Worm (Caenorhabditis elegans): Measurements from ENCODE around the gene K09C8.7.

Gene K09C8.7

ce11 chrX:10961724-10962123 lies 10.5 kb upstream of the K09C8.7 start:
- no peak for TF ChIP-seq sea-2 (GFP tag; optimal IDR thresholded peaks at IDR 0.05)
- TF ChIP-seq fkh-10 (GFP tag; optimal IDR thresholded peaks at IDR 0.05): no peak
- no peak for TF ChIP-seq nhr-11 (tag; optimal IDR thresholded peaks at IDR 0.05)
- no peak for TF ChIP-seq elt-3 (tag; optimal IDR thresholded peaks at IDR 0.05)
- TF ChIP-seq pha-4 (tag; optimal IDR thresholded peaks at IDR 0.05): no peak
- TF ChIP-seq hmg-11 (tag; optimal IDR thresholded peaks at IDR 0.05): no peak
- TF ChIP-seq unc-62 (GFP tag; optimal IDR thresholded peaks at IDR 0.05): no peak
- TF ChIP-seq nhr-23 (tag; optimal IDR thresholded peaks at IDR 0.05): no peak
- TF ChIP-seq eor-1 (tag; optimal IDR thresholded peaks at IDR 0.05): no peak
- no peak for TF ChIP-seq ama-1 (optimal IDR thresholded peaks at IDR 0.05)
- TF ChIP-seq nhr-77 (tag; optimal IDR thresholded peaks at IDR 0.05): no peak
- TF ChIP-seq mml-1 (tag; optimal IDR thresholded peaks at IDR 0.05): no peak
- TF ChIP-seq fkh-2 (tag; optimal IDR thresholded peaks at IDR 0.05): no peak

- TF ChIP-seq ceh-28 (tag; optimal IDR thresholded peaks at IDR 0.05): no peak
Observed at ce11 chrX:10959136-10959535, 7.9 kb upstream of the K09C8.7 start, which contains the start of gene K09C8.2. K09C8.2 (plus strand) TSS chrX:10959436.

ce11 chrX:10958427-10958826 lies 7.2 kb upstream of the K09C8.7 start, which contains the start of gene nlp-19:
nlp-19 (plus strand) TSS chrX:10958727.
- TF ChIP-seq pha-4 (tag; optimal IDR thresholded peaks at IDR 0.05) (no peak), nhr-28 (tag; optimal IDR thresholded peaks at IDR 0.05) (no peak), nhr-77 (tag; optimal IDR thresholded peaks at IDR 0.05) (no peak)

ce11 chrX:10956972-10957678 lies 5.9 kb upstream of the K09C8.7 start:
- no peak for TF ChIP-seq ama-1 (optimal IDR thresholded peaks at IDR 0.05)
- peak; percentile 32 for TF ChIP-seq pqm-1 (tag; optimal IDR thresholded peaks at IDR 0.05)
- peak; percentile 45 for TF ChIP-seq elt-2 (tag; optimal IDR thresholded peaks at IDR 0.05)
- TF ChIP-seq ceh-82 (tag; optimal IDR thresholded peaks at IDR 0.05): no peak
- TF ChIP-seq lin-39 (tag; optimal IDR thresholded peaks at IDR 0.05): no peak
- TF ChIP-seq eor-1 (tag; optimal IDR thresholded peaks at IDR 0.05): no peak

- TF ChIP-seq fkh-10 (GFP tag; optimal IDR thresholded peaks at IDR 0.05) (no peak), lin-39 (tag; optimal IDR thresholded peaks at IDR 0.05) (no peak), zag-1 (tag; optimal IDR thresholded peaks at IDR 0.05) (no peak), aly-2 (tag; optimal IDR thresholded peaks at IDR 0.05) (no peak), ceh-28 (tag; optimal IDR thresholded peaks at IDR 0.05) (no peak), mdl-1 (tag; optimal IDR thresholded peaks at IDR 0.05) (no peak), ceh-82 (tag; optimal IDR thresholded peaks at IDR 0.05) (no peak), R02D3.7 (tag; optimal IDR thresholded peaks at IDR 0.05) (no peak), fos-1 (tag; optimal IDR thresholded peaks at IDR 0.05) (no peak), ZK546.5 (tag; optimal IDR thresholded peaks at IDR 0.05) (no peak), tbx-2 (tag; optimal IDR thresholded peaks at IDR 0.05) (no peak), elt-3 (tag; optimal IDR thresholded peaks at IDR 0.05) (no peak), elt-2 (tag; optimal IDR thresholded peaks at IDR 0.05) (no peak), pha-4 (tag; optimal IDR thresholded peaks at IDR 0.05) (no peak), elt-1 (tag; optimal IDR thresholded peaks at IDR 0.05) (no peak)
Observed at ce11 chrX:10953834-10954233, 2.6 kb upstream of the K09C8.7 start, which contains the start of gene pbo-4. pbo-4 (plus strand) TSS chrX:10954134.

- TF ChIP-seq tbx-2 (tag; optimal IDR thresholded peaks at IDR 0.05) (no peak), elt-2 (tag; optimal IDR thresholded peaks at IDR 0.05) (peak; percentile 63), pqm-1 (tag; optimal IDR thresholded peaks at IDR 0.05) (peak; percentile 19)
Observed at ce11 chrX:10951922-10952321, 729 bp upstream of the K09C8.7 start.

ce11 chrX:10948852-10949251 lies 2.3 kb downstream of the K09C8.7 start, which contains the start of gene T21B6.3:
T21B6.3 (minus strand) TSS chrX:10948952.
- TF ChIP-seq fkh-10 (GFP tag; optimal IDR thresholded peaks at IDR 0.05) (no peak), snpc-4 (tag; optimal IDR thresholded peaks at IDR 0.05) (no peak), jun-1 (tag; optimal IDR thresholded peaks at IDR 0.05) (no peak), ztf-4 (tag; optimal IDR thresholded peaks at IDR 0.05) (no peak), pha-4 (tag; optimal IDR thresholded peaks at IDR 0.05) (no peak)

Measured in whole organism, L3 larva.